Fruit fly (Drosophila melanogaster) whole organism, prepupa: ENCODE measurements around the gene CG14627.

Experiments
- CG16779 ChIP-seq: fragments of 200-800 bp; sonication (Bioruptor generic); optimal IDR thresholded peaks from 3 replicates; lab custom pipeline; 2017; ENCODE audit warnings: missing biosample characterization, mild to moderate bottlenecking, missing genetic modification characterization
- CG6276 ChIP-seq: fragments of 200-800 bp; sonication (Bioruptor generic); optimal IDR thresholded peaks from 2 replicates; lab custom pipeline; 2017; ENCODE audit warnings: missing biosample characterization, mild to moderate bottlenecking, missing genetic modification characterization
- Gug ChIP-seq: fragments of 200-800 bp; sonication (Bioruptor generic); IDR thresholded peaks from 2 replicates; pipeline ENCODE4 v1.3.6; 2022; ENCODE audit warnings: missing biosample characterization, missing genetic modification characterization
- Hr39 ChIP-seq: fragments of 200-800 bp; sonication (Bioruptor generic); optimal IDR thresholded peaks from 2 replicates; lab custom pipeline; 2016; ENCODE audit warnings: missing biosample characterization, missing genetic modification characterization
- vri ChIP-seq: fragments of 200-800 bp; sonication (Bioruptor generic); optimal IDR thresholded peaks from 3 replicates; lab custom pipeline; 2016; ENCODE audit warnings: missing biosample characterization, mild to moderate bottlenecking, missing genetic modification characterization

dm6 chrX:1173564-1173963, 7.9 kb upstream of the CG14627 start:
- TF ChIP-seq vri (GFP tag; lab: Kevin White, UChicago): no peak
- no peak for TF ChIP-seq CG6276 (GFP tag; lab: Kevin White, UChicago)
- TF ChIP-seq CG16779 (tag; lab: Kevin White, UChicago): no peak
- TF ChIP-seq Hr39 (GFP tag; lab: Kevin White, UChicago): no peak
- no peak for TF ChIP-seq Gug (GFP tag; lab: Robert Waterston, UW)
